Worm (Caenorhabditis elegans): ENCODE results near the gene ttr-44.
A peak's percentile ranks its signal among the peaks of the same experiment; 100 is the strongest.

Gene ttr-44

DNA sequence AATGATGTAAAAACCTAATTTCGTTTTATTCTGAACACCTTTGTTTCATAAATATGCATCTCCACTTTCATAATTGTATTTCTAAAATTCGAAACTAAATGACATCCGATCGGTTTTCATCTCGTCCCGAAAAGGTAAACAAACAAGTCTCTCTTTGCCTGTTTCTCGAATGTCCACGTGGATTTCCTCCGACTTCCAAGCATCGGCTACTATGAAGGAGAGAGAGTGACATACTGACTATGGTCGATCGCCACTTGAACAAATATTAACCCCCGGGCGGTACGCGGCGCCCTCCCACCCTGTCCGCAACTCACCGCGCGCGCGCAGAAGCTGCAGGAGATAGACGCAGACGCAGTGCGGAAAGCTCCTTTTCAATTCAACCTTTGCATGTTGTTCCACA lies 45.3 kb upstream of the ttr-44 start:
- TF ChIP-seq unc-39 (tag; optimal IDR thresholded peaks at IDR 0.05) = no peak
- peak; percentile 75 for TF ChIP-seq pha-4 (tag; optimal IDR thresholded peaks at IDR 0.05)
- no peak for TF ChIP-seq zag-1 (tag; optimal IDR thresholded peaks at IDR 0.05)
- TF ChIP-seq ZK546.5 (tag; optimal IDR thresholded peaks at IDR 0.05) = no peak
- TF ChIP-seq snpc-4 (tag; optimal IDR thresholded peaks at IDR 0.05) = no peak

DNA sequence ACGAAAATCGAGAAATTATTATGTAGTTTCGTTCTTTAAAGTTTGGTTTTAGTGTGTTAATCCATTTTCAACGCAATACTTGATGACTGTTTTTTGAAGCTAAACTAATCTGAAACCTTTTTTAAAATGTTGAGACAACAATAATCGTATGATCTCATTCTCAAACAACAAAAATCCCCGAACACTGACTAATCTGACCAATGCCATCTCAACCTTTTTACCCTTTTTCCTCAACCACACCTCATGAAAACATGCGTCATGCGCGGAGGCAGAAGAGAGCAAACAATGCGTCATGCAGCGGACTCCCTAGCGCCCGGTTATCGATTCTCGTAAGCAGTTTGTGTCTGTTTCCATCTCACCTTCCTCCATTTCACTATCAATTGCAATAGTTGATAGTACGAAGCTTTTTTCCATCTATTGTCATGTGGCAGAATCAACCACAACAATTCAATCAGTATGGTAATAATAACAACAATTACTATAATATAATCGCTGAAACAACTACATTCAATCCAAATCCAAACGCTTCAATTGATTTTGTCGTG lies 41.2 kb upstream of the ttr-44 start, which contains the start of gene C50B8.4:
Gene C50B8.4, plus strand, starts transcription at position 299 of the 545 bp plus-strand sequence.
- TF ChIP-seq ceh-16 (tag; optimal IDR thresholded peaks at IDR 0.05) = no peak
- peak; percentile 24 for TF ChIP-seq pha-4 (tag; optimal IDR thresholded peaks at IDR 0.05)
- peak; percentile 24 for TF ChIP-seq snpc-4 (tag; optimal IDR thresholded peaks at IDR 0.05)
- TF ChIP-seq elt-2 (tag; optimal IDR thresholded peaks at IDR 0.05) = peak; percentile 67
- TF ChIP-seq ceh-82 (tag; optimal IDR thresholded peaks at IDR 0.05) = no peak
- TF ChIP-seq nhr-237 (tag; optimal IDR thresholded peaks at IDR 0.05) = no peak
- TF ChIP-seq pqm-1 (tag; optimal IDR thresholded peaks at IDR 0.05) = peak; percentile 64

DNA sequence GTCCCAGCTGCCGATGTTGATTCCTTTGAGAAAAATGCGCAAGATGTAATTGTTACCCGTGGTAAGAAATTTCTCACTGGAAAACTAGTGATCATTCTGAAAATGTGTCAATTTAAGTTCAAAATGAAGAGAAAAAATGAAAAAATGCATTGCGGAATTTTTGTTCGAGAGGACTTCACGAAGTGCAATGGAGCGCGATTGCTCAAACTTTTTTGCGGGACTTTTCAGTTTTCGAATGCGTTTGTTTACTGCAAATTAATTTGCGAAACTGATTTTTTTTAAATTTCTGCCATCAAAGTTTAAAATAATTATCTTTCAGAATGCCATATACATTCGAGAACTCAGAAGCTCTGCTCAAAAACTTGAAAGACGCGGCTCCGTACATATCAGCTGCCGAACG lies 38.0 kb upstream of the ttr-44 start, which contains the start of the genes nuaf-1 and bir-2:
Gene nuaf-1, minus strand, starts transcription at position 98 of the 400 bp plus-strand sequence.
Gene bir-2, plus strand, starts transcription at position 318 of the 400 bp plus-strand sequence.
- TF ChIP-seq jun-1 (tag; optimal IDR thresholded peaks at IDR 0.05) (no peak), elt-1 (tag; optimal IDR thresholded peaks at IDR 0.05) (no peak), nhr-67 (tag; optimal IDR thresholded peaks at IDR 0.05) (no peak), aly-2 (tag; optimal IDR thresholded peaks at IDR 0.05) (no peak), pha-4 (tag; optimal IDR thresholded peaks at IDR 0.05) (peak; percentile 85), snpc-4 (tag; optimal IDR thresholded peaks at IDR 0.05) (peak; percentile 43), mml-1 (tag; optimal IDR thresholded peaks at IDR 0.05) (no peak), hmg-11 (tag; optimal IDR thresholded peaks at IDR 0.05) (peak; percentile 54), ztf-11 (tag; optimal IDR thresholded peaks at IDR 0.05) (no peak), lsy-12 (tag; optimal IDR thresholded peaks at IDR 0.05) (no peak), nfya-1 (tag; optimal IDR thresholded peaks at IDR 0.05; ENCODE audit: insufficient read depth) (peak; percentile 55), sea-2 (GFP tag; optimal IDR thresholded peaks at IDR 0.05) (no peak), egl-27 (tag; optimal IDR thresholded peaks at IDR 0.05) (no peak), unc-39 (tag; optimal IDR thresholded peaks at IDR 0.05) (no peak), fkh-10 (GFP tag; optimal IDR thresholded peaks at IDR 0.05) (no peak), fkh-2 (tag; optimal IDR thresholded peaks at IDR 0.05) (no peak), skn-1 (tag; optimal IDR thresholded peaks at IDR 0.05) (no peak), lin-39 (tag; optimal IDR thresholded peaks at IDR 0.05) (peak; percentile 50), ama-1 (optimal IDR thresholded peaks at IDR 0.05) (no peak), nhr-11 (tag; optimal IDR thresholded peaks at IDR 0.05) (no peak), daf-12 (tag; optimal IDR thresholded peaks at IDR 0.05) (no peak), ceh-28 (tag; optimal IDR thresholded peaks at IDR 0.05) (no peak), fos-1 (tag; optimal IDR thresholded peaks at IDR 0.05) (no peak), ztf-4 (tag; optimal IDR thresholded peaks at IDR 0.05) (no peak), nhr-25 (tag; optimal IDR thresholded peaks at IDR 0.05) (no peak), elt-2 (tag; optimal IDR thresholded peaks at IDR 0.05) (peak; percentile 21), nhr-77 (tag; optimal IDR thresholded peaks at IDR 0.05) (no peak), pqm-1 (tag; optimal IDR thresholded peaks at IDR 0.05) (peak; percentile 42), R02D3.7 (tag; optimal IDR thresholded peaks at IDR 0.05) (peak; percentile 37), nhr-43 (tag; optimal IDR thresholded peaks at IDR 0.05; ENCODE audit: poor library complexity, severe bottlenecking) (peak; percentile 7), elt-3 (tag; optimal IDR thresholded peaks at IDR 0.05) (no peak), unc-62 (GFP tag; optimal IDR thresholded peaks at IDR 0.05) (no peak), nhr-237 (tag; optimal IDR thresholded peaks at IDR 0.05) (no peak), ceh-82 (tag; optimal IDR thresholded peaks at IDR 0.05) (no peak), ceh-9 (tag; optimal IDR thresholded peaks at IDR 0.05) (no peak), zag-1 (tag; optimal IDR thresholded peaks at IDR 0.05) (no peak), nhr-28 (tag; optimal IDR thresholded peaks at IDR 0.05) (no peak), ceh-16 (tag; optimal IDR thresholded peaks at IDR 0.05) (no peak), egl-5 (tag; optimal IDR thresholded peaks at IDR 0.05) (no peak), eor-1 (tag; optimal IDR thresholded peaks at IDR 0.05) (no peak), tbx-2 (tag; optimal IDR thresholded peaks at IDR 0.05) (no peak), ZK546.5 (tag; optimal IDR thresholded peaks at IDR 0.05) (no peak), lin-15B (tag; optimal IDR thresholded peaks at IDR 0.05) (peak; percentile 91), nhr-76 (tag; optimal IDR thresholded peaks at IDR 0.05) (no peak), nhr-12 (tag; optimal IDR thresholded peaks at IDR 0.05) (no peak), mdl-1 (tag; optimal IDR thresholded peaks at IDR 0.05) (no peak), nhr-23 (tag; optimal IDR thresholded peaks at IDR 0.05) (peak; percentile 57)

All from whole organism, L3 larva.